Fruit fly (Drosophila melanogaster) whole organism, embryonic: Measurements from ENCODE around the gene dock.

Source experiments
- BtbVII ChIP-seq: fragments of 200-800 bp; sonication (Bioruptor generic); optimal IDR thresholded peaks from 3 replicates; lab custom pipeline; 2017; ENCODE audit warnings: missing biosample characterization, mild to moderate bottlenecking, missing genetic modification characterization
- CG11085 ChIP-seq: fragments of 200-800 bp; sonication (Bioruptor generic); IDR thresholded peaks from 2 replicates; pipeline ENCODE4 v1.3.6; 2022; ENCODE audit warnings: missing biosample characterization, missing genetic modification characterization
- CG11723 ChIP-seq: fragments of 200-800 bp; sonication (Bioruptor generic); optimal IDR thresholded peaks from 2 replicates; lab custom pipeline; 2017; ENCODE audit warnings: missing biosample characterization, mild to moderate bottlenecking, missing genetic modification characterization
- CG13775 ChIP-seq: fragments of 200-800 bp; sonication (Bioruptor generic); optimal IDR thresholded peaks from 3 replicates; lab custom pipeline; 2017; ENCODE audit warnings: missing biosample characterization, mild to moderate bottlenecking, missing genetic modification characterization
- CG14710 ChIP-seq: fragments of 200-800 bp; sonication (Bioruptor generic); optimal IDR thresholded peaks from 3 replicates; lab custom pipeline; 2019; ENCODE audit warnings: missing biosample characterization, mild to moderate bottlenecking, missing genetic modification characterization, moderate library complexity
- CG17359 ChIP-seq: fragments of 200-800 bp; sonication (Bioruptor generic); optimal IDR thresholded peaks from 3 replicates; lab custom pipeline; 2018; ENCODE audit warnings: missing biosample characterization, mild to moderate bottlenecking, missing genetic modification characterization, moderate library complexity
- CG17612 ChIP-seq: fragments of 200-800 bp; sonication (Bioruptor generic); IDR thresholded peaks from 2 replicates; pipeline ENCODE4 v1.3.6; 2022; ENCODE audit warnings: missing biosample characterization, missing genetic modification characterization
- CG1792 ChIP-seq: fragments of 200-800 bp; sonication (Bioruptor generic); optimal IDR thresholded peaks from 2 replicates; lab custom pipeline; 2016; ENCODE audit warnings: missing biosample characterization, missing genetic modification characterization
- CG18011 ChIP-seq: fragments of 200-800 bp; sonication (Bioruptor generic); optimal IDR thresholded peaks from 2 replicates; lab custom pipeline; 2017; ENCODE audit warnings: missing biosample characterization, missing genetic modification characterization, mild to moderate bottlenecking, moderate library complexity, missing genotype
- CG18599 ChIP-seq: fragments of 200-800 bp; sonication (Bioruptor generic); optimal IDR thresholded peaks from 3 replicates; lab custom pipeline; 2017; ENCODE audit warnings: missing biosample characterization, missing genetic modification characterization, mild to moderate bottlenecking, moderate library complexity, missing genetic modification reagents
- CG2116 ChIP-seq: fragments of 200-800 bp; sonication (Bioruptor generic); optimal IDR thresholded peaks from 3 replicates; lab custom pipeline; 2018; ENCODE audit warnings: missing biosample characterization, mild to moderate bottlenecking, missing genetic modification characterization
- CG2120 ChIP-seq: fragments of 200-800 bp; sonication (Bioruptor generic); optimal IDR thresholded peaks from 3 replicates; lab custom pipeline; 2016; ENCODE audit warnings: missing biosample characterization, missing genetic modification characterization
- CG2129 ChIP-seq: fragments of 200-800 bp; sonication (Bioruptor generic); IDR thresholded peaks from 2 replicates; pipeline ENCODE4 v1.3.6; 2022; ENCODE audit warnings: missing biosample characterization, missing genetic modification characterization; ENCODE audit not compliant: partially characterized antibody
- CG2712 ChIP-seq: fragments of 200-800 bp; optimal IDR thresholded peaks from 3 replicates; lab custom pipeline; 2019; ENCODE audit warnings: missing biosample characterization, mild to moderate bottlenecking, missing genetic modification characterization, moderate library complexity
- CG30020 ChIP-seq: fragments of 200-800 bp; optimal IDR thresholded peaks from 2 replicates; lab custom pipeline; 2019; ENCODE audit warnings: missing biosample characterization, mild to moderate bottlenecking, missing genetic modification characterization, moderate library complexity
- CG31388 ChIP-seq: fragments of 200-800 bp; sonication (Bioruptor generic); optimal IDR thresholded peaks from 2 replicates; lab custom pipeline; 2016; ENCODE audit warnings: missing biosample characterization, missing genetic modification characterization
- CG6272 ChIP-seq: fragments of 200-800 bp; sonication (Bioruptor generic); IDR thresholded peaks from 2 replicates; pipeline ENCODE4 v1.3.6; 2022; ENCODE audit warnings: missing biosample characterization, missing genetic modification characterization
- CG6765 ChIP-seq: fragments of 200-800 bp; sonication (Bioruptor generic); optimal IDR thresholded peaks from 3 replicates; lab custom pipeline; 2017; ENCODE audit warnings: missing biosample characterization, mild to moderate bottlenecking, missing genetic modification characterization
- CG6791 ChIP-seq: fragments of 200-800 bp; sonication (Bioruptor generic); IDR thresholded peaks from 3 replicates; pipeline ENCODE4 v1.3.6; 2022; ENCODE audit warnings: missing biosample characterization, missing genetic modification characterization; ENCODE audit not compliant: partially characterized antibody
- CG7963 ChIP-seq: fragments of 200-800 bp; sonication (Bioruptor generic); IDR thresholded peaks from 3 replicates; pipeline ENCODE4 v1.3.6; 2022; ENCODE audit warnings: missing biosample characterization, missing genetic modification characterization; ENCODE audit not compliant: partially characterized antibody
- CG9609 ChIP-seq: fragments of 200-800 bp; sonication (Bioruptor generic); optimal IDR thresholded peaks from 3 replicates; lab custom pipeline; 2016; ENCODE audit warnings: missing biosample characterization, missing genetic modification characterization
- CG9727 ChIP-seq: fragments of 200-800 bp; sonication (Bioruptor generic); optimal IDR thresholded peaks from 3 replicates; lab custom pipeline; 2017; ENCODE audit warnings: missing biosample characterization, mild to moderate bottlenecking, missing genetic modification characterization
- CG9876 ChIP-seq: fragments of 200-800 bp; sonication (Bioruptor generic); optimal IDR thresholded peaks from 2 replicates; lab custom pipeline; 2016; ENCODE audit warnings: missing biosample characterization, missing genetic modification characterization
- CoRest ChIP-seq: fragments of 200-800 bp; sonication (Bioruptor generic); optimal IDR thresholded peaks from 3 replicates; lab custom pipeline; 2018; ENCODE audit warnings: missing biosample characterization, mild to moderate bottlenecking, missing genetic modification characterization, moderate library complexity
- D19A ChIP-seq: fragments of 200-800 bp; optimal IDR thresholded peaks from 3 replicates; lab custom pipeline; 2019; ENCODE audit warnings: missing biosample characterization, mild to moderate bottlenecking, missing genetic modification characterization, moderate library complexity
- Dek ChIP-seq: fragments of 200-800 bp; sonication (Bioruptor generic); optimal IDR thresholded peaks from 3 replicates; lab custom pipeline; 2019; ENCODE audit warnings: missing biosample characterization, mild to moderate bottlenecking, missing genetic modification characterization, moderate library complexity
- Dll ChIP-seq: fragments of 200-800 bp; sonication (Bioruptor generic); IDR thresholded peaks from 4 replicates; pipeline ENCODE4 v1.3.6; 2022; ENCODE audit warnings: missing biosample characterization, missing genetic modification characterization; ENCODE audit not compliant: partially characterized antibody
- HLH3B ChIP-seq: fragments of 200-800 bp; sonication (Bioruptor generic); IDR thresholded peaks from 2 replicates; pipeline ENCODE4 v1.3.6; 2022; ENCODE audit warnings: missing biosample characterization, missing genetic modification characterization
- HLH4C ChIP-seq: fragments of 200-800 bp; sonication (Bioruptor generic); IDR thresholded peaks from 3 replicates; pipeline ENCODE4 v1.3.6; 2022; ENCODE audit warnings: missing biosample characterization, missing genetic modification characterization; ENCODE audit not compliant: partially characterized antibody
- HLH54F ChIP-seq: fragments of 200-800 bp; sonication (Bioruptor generic); optimal IDR thresholded peaks from 3 replicates; lab custom pipeline; 2016; ENCODE audit warnings: missing biosample characterization, missing genetic modification characterization
- Neu2 ChIP-seq: fragments of 200-800 bp; sonication (Bioruptor generic); optimal IDR thresholded peaks from 3 replicates; lab custom pipeline; 2016; ENCODE audit warnings: missing biosample characterization, missing genetic modification characterization, borderline replicate concordance
- Rx ChIP-seq: fragments of 200-800 bp; sonication (Bioruptor generic); IDR thresholded peaks from 2 replicates; pipeline ENCODE4 v1.3.6; 2022; ENCODE audit warnings: missing biosample characterization, missing genetic modification characterization
- az2 ChIP-seq: fragments of 200-800 bp; sonication (Bioruptor generic); optimal IDR thresholded peaks from 3 replicates; lab custom pipeline; 2016; ENCODE audit warnings: missing biosample characterization, missing genetic modification characterization
- bowl ChIP-seq: fragments of 200-800 bp; sonication (Bioruptor generic); IDR thresholded peaks from 2 replicates; pipeline ENCODE4 v1.3.6; 2022; ENCODE audit warnings: missing biosample characterization, missing genetic modification characterization
- cato ChIP-seq: fragments of 200-800 bp; sonication (Bioruptor generic); optimal IDR thresholded peaks from 2 replicates; lab custom pipeline; 2016; ENCODE audit warnings: missing biosample characterization, missing genetic modification characterization, borderline replicate concordance
- crp ChIP-seq, 2 experiments: fragments of 200-800 bp; sonication (Bioruptor generic); optimal IDR thresholded peaks; 2 replicates in 1 of 2; 3 replicates in 1 of 2; lab custom pipeline; 2017; ENCODE audit warnings: missing biosample characterization in 2 of 2, missing genetic modification characterization in 2 of 2, mild to moderate bottlenecking in 1 of 2, moderate library complexity in 1 of 2
- gcm ChIP-seq: fragments of 200-800 bp; sonication (Bioruptor generic); optimal IDR thresholded peaks from 2 replicates; lab custom pipeline; 2019; ENCODE audit warnings: missing biosample characterization, mild to moderate bottlenecking, missing genetic modification characterization, moderate library complexity
- gsb ChIP-seq: fragments of 200-800 bp; sonication (Bioruptor generic); IDR thresholded peaks from 2 replicates; pipeline ENCODE4 v1.3.6; 2022; ENCODE audit warnings: missing biosample characterization, missing genetic modification characterization
- hb ChIP-seq: fragments of 200-800 bp; sonication (Bioruptor generic); IDR thresholded peaks from 3 replicates; pipeline ENCODE4 v1.3.6; 2022; ENCODE audit warnings: missing biosample characterization, missing genetic modification characterization; ENCODE audit not compliant: partially characterized antibody
- jumu ChIP-seq: fragments of 200-800 bp; sonication (Bioruptor generic); optimal IDR thresholded peaks from 3 replicates; lab custom pipeline; 2016; ENCODE audit warnings: missing biosample characterization, missing genetic modification characterization
- maf-S ChIP-seq: fragments of 200-800 bp; sonication (Bioruptor generic); optimal IDR thresholded peaks from 2 replicates; lab custom pipeline; 2016; ENCODE audit warnings: missing biosample characterization, missing genetic modification characterization
- nmo ChIP-seq: fragments of 200-800 bp; sonication (Bioruptor generic); optimal IDR thresholded peaks from 2 replicates; lab custom pipeline; 2018; ENCODE audit warnings: missing biosample characterization, mild to moderate bottlenecking, missing genetic modification characterization, moderate library complexity
- psq ChIP-seq: fragments of 200-800 bp; sonication (Bioruptor generic); optimal IDR thresholded peaks from 2 replicates; lab custom pipeline; 2017; ENCODE audit warnings: missing biosample characterization, missing genetic modification characterization
- sens-2 ChIP-seq: fragments of 200-800 bp; sonication (Bioruptor generic); IDR thresholded peaks from 2 replicates; pipeline ENCODE4 v1.3.6; 2022; ENCODE audit warnings: missing biosample characterization, missing genetic modification characterization
- stwl ChIP-seq: fragments of 200-800 bp; sonication (Bioruptor generic); optimal IDR thresholded peaks from 3 replicates; lab custom pipeline; 2018; ENCODE audit warnings: missing biosample characterization, mild to moderate bottlenecking, missing genetic modification characterization, moderate library complexity
- tup ChIP-seq: fragments of 200-800 bp; sonication (Bioruptor generic); optimal IDR thresholded peaks from 2 replicates; lab custom pipeline; 2016; ENCODE audit warnings: missing biosample characterization, mild to moderate bottlenecking, missing genetic modification characterization, moderate library complexity
- vvl ChIP-seq: fragments of 200-800 bp; sonication (Bioruptor generic); IDR thresholded peaks from 2 replicates; pipeline ENCODE4 v1.3.6; 2022; ENCODE audit warnings: missing biosample characterization, missing genetic modification characterization
- zen2 ChIP-seq: fragments of 200-800 bp; sonication (Bioruptor generic); IDR thresholded peaks from 3 replicates; pipeline ENCODE4 v1.3.6; 2022; ENCODE audit warnings: missing biosample characterization, missing genetic modification characterization; ENCODE audit not compliant: partially characterized antibody

The dock gene

dm6 chr2L:827516-828362 lies 2.0 kb downstream of the dock start (continued):
- TF ChIP-seq maf-S (GFP tag; lab: Kevin White, UChicago) (no peak), CG17612 (GFP tag; lab: Robert Waterston, UW) (no peak), CG2712 (tag; lab: Kevin White, UChicago) (peak; percentile 63), nmo (peak; percentile 48), Neu2 (GFP tag; lab: Kevin White, UChicago) (no peak), CG17359 (tag; lab: Kevin White, UChicago) (peak; percentile 25), vvl (GFP tag; lab: Robert Waterston, UW) (peak; percentile 31; the same call in 1 of the 2 replicates), gcm (GFP tag; lab: Kevin White, UChicago) (peak; percentile 46), CG18599 (GFP tag; lab: Kevin White, UChicago) (no peak), zen2 (no peak), bowl (GFP tag; lab: Robert Waterston, UW) (no peak), HLH4C (GFP tag; lab: Robert Waterston, UW) (no peak), Dek (tag; lab: Kevin White, UChicago) (no peak), CG9727 (GFP tag; lab: Kevin White, UChicago) (peak; percentile 11), az2 (peak; percentile 45), jumu (GFP tag; lab: Kevin White, UChicago) (no peak), CoRest (peak; percentile 29), BtbVII (GFP tag; lab: Kevin White, UChicago) (no peak), gsb (no peak), stwl (no peak), tup (GFP tag; lab: Kevin White, UChicago) (no peak), CG14710 (peak; percentile 39), CG11085 (GFP tag; lab: Robert Waterston, UW) (no peak), D19A (tag; lab: Kevin White, UChicago) (peak; percentile 28), CG11723 (GFP tag; lab: Kevin White, UChicago) (no peak), CG9876 (GFP tag; lab: Kevin White, UChicago) (no peak), CG31388 (GFP tag; lab: Kevin White, UChicago) (no peak), CG2129 (no peak), sens-2 (GFP tag; lab: Robert Waterston, UW) (peak; percentile 36; the same call in 1 of the 2 replicates), HLH54F (GFP tag; lab: Kevin White, UChicago) (no peak), CG1792 (GFP tag; lab: Kevin White, UChicago) (no peak), crp (GFP tag; optimal IDR thresholded peaks at IDR 0.05; lab: Kevin White, UChicago) (no peak), CG2120 (GFP tag; lab: Kevin White, UChicago) (no peak), CG30020 (tag; lab: Kevin White, UChicago) (no peak), HLH3B (0 out of 2 replicates have a peak, but pooled peaks have one; percentile 22), CG6791 (no peak), CG7963 (no peak), CG18011 (no peak), cato (GFP tag; lab: Kevin White, UChicago) (peak; percentile 18), CG9609 (peak; percentile 7), Rx (GFP tag; lab: Robert Waterston, UW) (no peak), CG2116 (peak; percentile 0), CG6272 (GFP tag; lab: Robert Waterston, UW) (no peak), hb (GFP tag; lab: Robert Waterston, UW) (no peak), CG13775 (GFP tag; lab: Kevin White, UChicago) (peak; percentile 10), CG6765 (GFP tag; lab: Kevin White, UChicago) (no peak), psq (GFP tag; lab: Kevin White, UChicago) (no peak), Dll (GFP tag; lab: Robert Waterston, UW) (no peak)
